Worm (Caenorhabditis elegans): ENCODE measurements around the gene eef-1B.2.
A peak's percentile ranks its signal among the peaks of the same experiment; 100 is the strongest.

The eef-1B.2 gene

ce11 chrIV:15024426-15024825, 12.7 kb upstream of the eef-1B.2 start:
- no peak for TF ChIP-seq nhr-90 (tag; optimal IDR thresholded peaks at IDR 0.05; ENCODE audit: poor library complexity)
- TF ChIP-seq nhr-76 (tag; optimal IDR thresholded peaks at IDR 0.05) = no peak
- TF ChIP-seq nhr-71 (tag; optimal IDR thresholded peaks at IDR 0.05) = no peak
- TF ChIP-seq mab-9 (GFP tag; IDR thresholded peaks at IDR 0.05) = no peak
- no peak for TF ChIP-seq ets-5 (GFP tag; IDR thresholded peaks at IDR 0.05)
- TF ChIP-seq pax-3 (tag; optimal IDR thresholded peaks at IDR 0.05) = no peak
- no peak for TF ChIP-seq nhr-85 (tag)
- TF ChIP-seq lsy-2 (tag; optimal IDR thresholded peaks at IDR 0.05) = no peak
- TF ChIP-seq Y116A8C.19 (tag; optimal IDR thresholded peaks at IDR 0.05; ENCODE audit: borderline replicate concordance) = no peak
- TF ChIP-seq C04F5.9 (tag; optimal IDR thresholded peaks at IDR 0.05) = no peak
- TF ChIP-seq dpl-1 (GFP tag; optimal IDR thresholded peaks at IDR 0.05) = no peak
- no peak for TF ChIP-seq lir-3 (tag; optimal IDR thresholded peaks at IDR 0.05; ENCODE audit: poor library complexity)
- no peak for TF ChIP-seq pqm-1 (tag; optimal IDR thresholded peaks at IDR 0.05)
- TF ChIP-seq unc-30 (tag; optimal IDR thresholded peaks at IDR 0.05) = no peak
- no peak for TF ChIP-seq F16B12.6 (tag; optimal IDR thresholded peaks at IDR 0.05)

- TF ChIP-seq mdl-1 (tag; optimal IDR thresholded peaks at IDR 0.05) (no peak), unc-98 (GFP tag; IDR thresholded peaks at IDR 0.05) (no peak), nhr-28 (tag; optimal IDR thresholded peaks at IDR 0.05) (no peak), irx-1 (tag; optimal IDR thresholded peaks at IDR 0.05) (no peak), ets-5 (GFP tag; IDR thresholded peaks at IDR 0.05) (no peak), nhr-84 (tag; optimal IDR thresholded peaks at IDR 0.05) (no peak), egl-27 (tag; optimal IDR thresholded peaks at IDR 0.05) (no peak), ceh-8 (GFP tag; optimal IDR thresholded peaks at IDR 0.05) (no peak), unc-86 (tag; optimal IDR thresholded peaks at IDR 0.05) (no peak), sox-4 (tag; optimal IDR thresholded peaks at IDR 0.05) (no peak), ama-1 (optimal IDR thresholded peaks at IDR 0.05) (no peak), lsy-2 (tag; optimal IDR thresholded peaks at IDR 0.05) (peak; percentile 45 to 80), nhr-85 (tag) (peak; percentile 66), ztf-11 (tag; optimal IDR thresholded peaks at IDR 0.05) (no peak), sptf-1 (tag; optimal IDR thresholded peaks at IDR 0.05) (no peak), lir-3 (tag; optimal IDR thresholded peaks at IDR 0.05; ENCODE audit: poor library complexity) (no peak), unc-62 (GFP tag; optimal IDR thresholded peaks at IDR 0.05) (no peak), unc-30 (tag; optimal IDR thresholded peaks at IDR 0.05) (no peak), fkh-10 (GFP tag; optimal IDR thresholded peaks at IDR 0.05) (no peak), elt-3 (tag; optimal IDR thresholded peaks at IDR 0.05) (no peak), mab-9 (GFP tag; IDR thresholded peaks at IDR 0.05) (no peak), nhr-71 (tag; optimal IDR thresholded peaks at IDR 0.05) (peak; percentile 65), efl-3 (GFP tag; optimal IDR thresholded peaks at IDR 0.05) (no peak), nhr-237 (tag; optimal IDR thresholded peaks at IDR 0.05) (no peak), lin-13 (GFP tag; optimal IDR thresholded peaks at IDR 0.05) (peak; percentile 30), unc-130 (tag; optimal IDR thresholded peaks at IDR 0.05) (no peak), nhr-12 (tag; optimal IDR thresholded peaks at IDR 0.05) (no peak), nhr-11 (tag; optimal IDR thresholded peaks at IDR 0.05) (no peak), tbx-2 (tag; optimal IDR thresholded peaks at IDR 0.05) (peak; percentile 7), mep-1 (tag; optimal IDR thresholded peaks at IDR 0.05) (peak; percentile 79), dsc-1 (tag; optimal IDR thresholded peaks at IDR 0.05) (peak; percentile 0), grh-1 (GFP tag; IDR thresholded peaks at IDR 0.05) (no peak), rnt-1 (tag; optimal IDR thresholded peaks at IDR 0.05) (peak; percentile 35), nhr-19 (GFP tag; conservative IDR thresholded peaks at IDR 0.05) (no peak), ces-1 (GFP tag; optimal IDR thresholded peaks at IDR 0.05) (no peak), ztf-4 (tag; optimal IDR thresholded peaks at IDR 0.05) (no peak), dpl-1 (GFP tag; optimal IDR thresholded peaks at IDR 0.05) (peak; percentile 89 to 93 (median 89)), xbp-1 (tag; optimal IDR thresholded peaks at IDR 0.05) (peak; percentile 59), ceh-90 (tag; optimal IDR thresholded peaks at IDR 0.05) (no peak), snpc-4 (tag; optimal IDR thresholded peaks at IDR 0.05) (peak; percentile 8), mef-2 (tag; optimal IDR thresholded peaks at IDR 0.05) (no peak), aha-1 (tag; optimal IDR thresholded peaks at IDR 0.05) (no peak), fos-1 (tag; optimal IDR thresholded peaks at IDR 0.05) (no peak), skn-1 (tag; optimal IDR thresholded peaks at IDR 0.05) (peak; percentile 73), C34B4.2 (tag; optimal IDR thresholded peaks at IDR 0.05) (no peak), isw-1 (GFP tag; IDR thresholded peaks at IDR 0.05) (no peak)
These were observed 11.7 kb upstream of the eef-1B.2 start, which contains the start of gene fcd-2 for ce11 chrIV:15025384-15025783. Gene fcd-2, plus strand, starts transcription at chrIV:15025710.

All from whole organism, L1 larva.